Worm (Caenorhabditis elegans) whole organism, L3 larva: ENCODE results near the gene aat-6.
"Not testable (repeated sequence)": the region's sequence is repeated elsewhere in the genome, so short reads cannot be mapped to it uniquely, and the experiment has no call there.

Experiments used
- R02D3.7 ChIP-seq: fragments of 150-350 bp; optimal IDR thresholded peaks from 2 replicates; lab custom pipeline; 2014; ENCODE audit warnings: missing biosample characterization, missing genetic modification characterization
- aly-2 ChIP-seq: fragments of 150-350 bp; optimal IDR thresholded peaks from 2 replicates; lab custom pipeline; 2014; ENCODE audit warnings: missing biosample characterization, missing genetic modification characterization
- ama-1 ChIP-seq: fragments of 150-350 bp; optimal IDR thresholded peaks from 2 replicates; lab custom pipeline; 2018
- ceh-16 ChIP-seq: sonication (generic microtip); optimal IDR thresholded peaks from 2 replicates; lab custom pipeline; 2017; ENCODE audit warnings: missing biosample characterization, missing genetic modification characterization
- ceh-28 ChIP-seq: fragments of 150-350 bp; optimal IDR thresholded peaks from 2 replicates; lab custom pipeline; 2014; ENCODE audit warnings: missing biosample characterization, missing genetic modification reagents, missing genetic modification characterization
- ceh-82 ChIP-seq: fragments of 150-350 bp; optimal IDR thresholded peaks from 2 replicates; lab custom pipeline; 2014; ENCODE audit warnings: missing biosample characterization, missing genetic modification characterization
- ceh-9 ChIP-seq: sonication (generic microtip); optimal IDR thresholded peaks from 2 replicates; lab custom pipeline; 2018; ENCODE audit warnings: missing biosample characterization, missing genetic modification characterization
- egl-5 ChIP-seq: fragments of 150-350 bp; optimal IDR thresholded peaks from 2 replicates; lab custom pipeline; 2017; ENCODE audit warnings: missing biosample characterization, missing genetic modification reagents, missing genetic modification characterization, inconsistent platforms
- elt-1 ChIP-seq: fragments of 150-350 bp; optimal IDR thresholded peaks from 2 replicates; lab custom pipeline; 2014; ENCODE audit warnings: missing biosample characterization, missing genetic modification characterization
- elt-2 ChIP-seq: sonication (generic microtip); optimal IDR thresholded peaks from 2 replicates; lab custom pipeline; 2016; ENCODE audit warnings: missing genetic modification reagents, mild to moderate bottlenecking, missing genetic modification characterization, missing compliant biosample characterization
- elt-3 ChIP-seq, 3 experiments: fragments of 150-350 bp in 1 of 3; sonication (generic microtip) in 2 of 3; optimal IDR thresholded peaks; 2 replicates in 2 of 3; 4 replicates in 1 of 3; lab custom pipeline; 2014 to 2017; ENCODE audit warnings: missing biosample characterization in 3 of 3, missing genetic modification characterization in 3 of 3
- eor-1 ChIP-seq, 2 experiments: fragments of 150-350 bp; optimal IDR thresholded peaks; 2 replicates each; lab custom pipeline; 2014 to 2018; ENCODE audit warnings: missing biosample characterization in 2 of 2, missing genetic modification characterization in 2 of 2
- fkh-10 ChIP-seq: sonication (generic microtip); optimal IDR thresholded peaks from 2 replicates; lab custom pipeline; 2017; ENCODE audit warnings: missing biosample characterization, missing genetic modification reagents, missing genetic modification characterization
- fkh-2 ChIP-seq: fragments of 150-350 bp; optimal IDR thresholded peaks from 2 replicates; lab custom pipeline; 2014; ENCODE audit warnings: missing biosample characterization, missing genetic modification reagents, missing genetic modification characterization
- hmg-11 ChIP-seq: sonication (generic microtip); optimal IDR thresholded peaks from 2 replicates; lab custom pipeline; 2016; ENCODE audit warnings: missing genetic modification characterization, missing compliant biosample characterization
- jun-1 ChIP-seq: fragments of 150-350 bp; optimal IDR thresholded peaks from 2 replicates; lab custom pipeline; 2014; ENCODE audit warnings: missing biosample characterization, missing genetic modification reagents, missing genetic modification characterization
- lin-15B ChIP-seq: fragments of 150-350 bp; optimal IDR thresholded peaks from 2 replicates; lab custom pipeline; 2014; ENCODE audit warnings: missing biosample characterization, missing genetic modification characterization
- lin-39 ChIP-seq: fragments of 150-350 bp; optimal IDR thresholded peaks from 2 replicates; lab custom pipeline; 2018; ENCODE audit warnings: missing biosample characterization, missing genetic modification reagents, missing genetic modification characterization
- mdl-1 ChIP-seq: fragments of 150-350 bp; optimal IDR thresholded peaks from 2 replicates; lab custom pipeline; 2014; ENCODE audit warnings: missing biosample characterization, missing genetic modification characterization
- mml-1 ChIP-seq: fragments of 150-350 bp; sonication (generic microtip); optimal IDR thresholded peaks from 3 replicates; lab custom pipeline; 2014; ENCODE audit warnings: missing biosample characterization, missing genetic modification characterization
- nfya-1 ChIP-seq: sonication (generic microtip); optimal IDR thresholded peaks from 2 replicates; lab custom pipeline; 2017; ENCODE audit warnings: missing genetic modification characterization, mild to moderate bottlenecking, missing compliant biosample characterization, antibody characterized with exemption, moderate library complexity; ENCODE audit not compliant: insufficient read depth
- nhr-11 ChIP-seq: fragments of 150-350 bp; optimal IDR thresholded peaks from 2 replicates; lab custom pipeline; 2014; ENCODE audit warnings: missing biosample characterization, missing genetic modification characterization
- nhr-12 ChIP-seq: fragments of 150-350 bp; optimal IDR thresholded peaks from 2 replicates; lab custom pipeline; 2014; ENCODE audit warnings: missing biosample characterization, missing genetic modification characterization
- nhr-25 ChIP-seq: sonication (generic microtip); optimal IDR thresholded peaks from 2 replicates; lab custom pipeline; 2017; ENCODE audit warnings: missing biosample characterization, missing genetic modification characterization
- nhr-76 ChIP-seq: fragments of 150-350 bp; sonication (generic microtip); optimal IDR thresholded peaks from 5 replicates; lab custom pipeline; 2014; ENCODE audit warnings: missing biosample characterization, missing genetic modification characterization
- nhr-77 ChIP-seq: fragments of 150-350 bp; optimal IDR thresholded peaks from 2 replicates; lab custom pipeline; 2014; ENCODE audit warnings: missing biosample characterization, missing genetic modification characterization
- pqm-1 ChIP-seq: fragments of 150-350 bp; optimal IDR thresholded peaks from 2 replicates; lab custom pipeline; 2017; ENCODE audit warnings: missing biosample characterization, missing genetic modification characterization, inconsistent platforms
- sea-2 ChIP-seq: fragments of 150-350 bp; sonication (generic microtip); optimal IDR thresholded peaks from 4 replicates; lab custom pipeline; 2014; ENCODE audit warnings: missing biosample characterization, missing genetic modification reagents, missing genetic modification characterization
- skn-1 ChIP-seq: fragments of 150-350 bp; optimal IDR thresholded peaks from 2 replicates; lab custom pipeline; 2014; ENCODE audit warnings: missing biosample characterization, missing genetic modification characterization
- snpc-4 ChIP-seq: fragments of 150-350 bp; optimal IDR thresholded peaks from 2 replicates; lab custom pipeline; 2014; ENCODE audit warnings: missing biosample characterization, missing genetic modification characterization
- tbx-2 ChIP-seq: sonication (generic microtip); optimal IDR thresholded peaks from 2 replicates; lab custom pipeline; 2016; ENCODE audit warnings: mild to moderate bottlenecking, missing genetic modification characterization, missing compliant biosample characterization
- unc-39 ChIP-seq: sonication (generic microtip); optimal IDR thresholded peaks from 4 replicates; lab custom pipeline; 2017; ENCODE audit warnings: missing biosample characterization, missing genetic modification characterization
- unc-62 ChIP-seq: fragments of 150-350 bp; sonication (generic microtip); optimal IDR thresholded peaks from 4 replicates; lab custom pipeline; 2014; ENCODE audit warnings: missing biosample characterization, missing genetic modification reagents, missing genetic modification characterization
- ztf-11 ChIP-seq: fragments of 150-350 bp; optimal IDR thresholded peaks from 2 replicates; lab custom pipeline; 2014; ENCODE audit warnings: missing biosample characterization, missing genetic modification characterization

The aat-6 gene

ce11 chrV:11486680-11487079, 16.2 kb upstream of the aat-6 start, which contains the start of gene T11F9.10:
Gene T11F9.10, plus strand, starts transcription at chrV:11486980.
- TF ChIP-seq aly-2 (tag; lab: Kevin White, UChicago) (no peak), mdl-1 (tag; lab: Kevin White, UChicago) (no peak), ama-1 (lab: Kevin White, UChicago) (no peak)

DNA sequence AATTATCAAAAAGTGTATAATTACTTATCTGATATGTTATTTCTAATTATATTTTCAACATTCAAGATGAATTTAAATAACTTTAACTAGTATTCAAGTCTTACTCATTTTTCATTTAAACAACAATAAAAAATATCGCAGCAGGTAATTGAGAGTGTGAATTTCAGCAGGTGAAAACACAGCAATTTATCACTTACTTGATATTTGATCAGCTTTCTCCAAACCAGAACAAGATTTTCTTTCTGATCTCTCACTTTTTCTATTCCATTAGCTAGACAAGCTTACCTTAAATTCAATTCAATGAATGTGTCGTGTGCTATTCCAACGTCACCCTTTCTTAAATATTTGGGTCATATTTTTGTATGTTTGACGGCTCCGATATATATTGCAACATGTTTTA, 15.1 kb upstream of the aat-6 start, which contains the start of gene srh-1:
Gene srh-1 (plus strand): TSS at position 301 of the 400 bp plus-strand sequence.
- TF ChIP-seq R02D3.7 (no peak), sea-2 (GFP tag; lab: Kevin White, UChicago) (no peak), ceh-28 (tag; lab: Kevin White, UChicago) (no peak), nhr-76 (tag; lab: Kevin White, UChicago) (no peak), ceh-82 (tag; lab: Kevin White, UChicago) (no peak), nhr-25 (tag; lab: Kevin White, UChicago) (no peak), nhr-11 (tag; lab: Kevin White, UChicago) (no peak), nhr-77 (tag; lab: Kevin White, UChicago) (no peak), skn-1 (tag; lab: Kevin White, UChicago) (no peak), tbx-2 (no peak), mml-1 (tag; lab: Kevin White, UChicago) (no peak), nfya-1 (tag; lab: Kevin White, UChicago) (no peak), elt-2 (tag; lab: Kevin White, UChicago) (no peak), lin-39 (no peak), elt-1 (no peak)

DNA sequence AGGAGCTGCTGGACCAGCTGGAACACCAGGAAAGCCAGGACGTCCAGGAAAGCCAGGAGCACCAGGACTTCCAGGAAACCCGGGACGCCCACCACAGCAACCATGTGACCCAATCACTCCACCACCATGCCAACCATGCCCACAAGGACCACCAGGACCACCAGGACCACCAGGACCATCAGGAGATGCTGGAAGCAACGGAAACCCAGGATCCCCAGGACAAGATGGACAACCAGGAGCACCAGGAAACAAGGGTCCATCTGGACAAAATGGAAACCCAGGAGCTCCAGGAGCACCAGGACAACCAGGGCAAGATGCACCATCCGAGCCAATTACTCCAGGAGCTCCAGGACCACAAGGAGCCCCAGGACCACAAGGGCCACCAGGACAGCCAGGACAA, 13.9 kb upstream of the aat-6 start:
- no peak for TF ChIP-seq nhr-12 (tag; lab: Kevin White, UChicago)
- no peak for TF ChIP-seq hmg-11 (tag; lab: Kevin White, UChicago)
- TF ChIP-seq elt-3 (tag; optimal IDR thresholded peaks at IDR 0.05; lab: Kevin White, UChicago) = no peak
- no peak for TF ChIP-seq snpc-4 (tag; lab: Kevin White, UChicago)
- TF ChIP-seq lin-15B (tag; lab: Kevin White, UChicago) = no peak
- TF ChIP-seq R02D3.7 = no peak

DNA sequence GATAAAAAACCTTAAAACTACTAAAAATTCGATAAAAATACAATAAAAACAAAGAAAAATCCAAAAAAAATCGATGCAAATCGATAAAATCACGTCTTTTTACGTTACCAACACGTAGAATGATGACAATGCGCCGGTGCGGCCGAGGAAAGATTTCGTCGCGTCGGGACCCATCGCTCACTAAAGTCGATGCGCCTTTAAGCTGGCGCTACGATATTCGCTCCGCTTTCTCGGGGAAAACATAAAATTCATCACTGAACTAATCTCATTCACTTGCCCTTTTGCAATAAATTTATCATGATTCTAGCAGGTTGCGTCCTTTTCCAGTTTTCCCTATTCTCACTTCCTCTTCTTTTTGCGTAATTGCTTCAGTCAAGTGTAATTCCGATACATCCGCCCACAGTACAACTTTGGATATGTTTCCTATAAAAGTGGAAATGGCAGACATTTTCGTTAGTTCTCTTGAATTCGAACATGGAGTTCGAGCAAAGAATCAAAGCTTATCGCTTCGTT, 13.2 kb upstream of the aat-6 start, which contains the start of gene col-157:
Gene col-157 (plus strand): TSS at position 463 of the 513 bp plus-strand sequence.
- TF ChIP-seq nhr-25 (tag; lab: Kevin White, UChicago); fkh-2; aly-2 (tag; lab: Kevin White, UChicago): not testable (repeated sequence)
- TF ChIP-seq, all 47 proteins: peak for 0; not testable (repeated sequence) for 47

DNA sequence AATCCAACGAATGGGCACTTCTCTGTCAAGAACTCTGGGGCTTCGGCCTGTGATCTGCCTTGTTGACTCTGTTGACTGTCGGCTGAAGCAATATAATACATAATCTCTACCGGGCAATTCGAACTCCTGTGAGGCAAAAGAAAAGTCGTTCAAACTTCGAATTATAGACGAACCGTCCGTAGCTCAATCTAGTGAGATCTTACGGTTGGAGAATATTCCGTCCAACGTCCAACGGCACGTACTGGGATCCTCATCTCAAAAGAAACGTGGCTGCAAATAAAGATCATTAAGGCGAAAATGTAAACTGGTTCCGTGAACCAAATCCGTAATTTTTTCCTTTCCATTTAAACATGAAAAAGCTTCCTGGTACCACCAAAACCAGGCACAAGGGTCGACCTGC, 10.3 kb upstream of the aat-6 start, which contains the start of gene T11F9.14:
Gene T11F9.14 (minus strand): TSS at position 101 of the 400 bp plus-strand sequence.
- TF ChIP-seq jun-1, ceh-16, aly-2 (tag; lab: Kevin White, UChicago): not testable (repeated sequence)

- TF ChIP-seq nhr-77 (tag; lab: Kevin White, UChicago) = no peak
- TF ChIP-seq elt-3 (tag; optimal IDR thresholded peaks at IDR 0.05; lab: Kevin White, UChicago) = no peak
- TF ChIP-seq elt-2 (tag; lab: Kevin White, UChicago) = no peak
- no peak for TF ChIP-seq R02D3.7
- TF ChIP-seq eor-1 (tag; optimal IDR thresholded peaks at IDR 0.05; lab: Kevin White, UChicago) = no peak
- no peak for TF ChIP-seq nhr-12 (tag; lab: Kevin White, UChicago)
- no peak for TF ChIP-seq ceh-82 (tag; lab: Kevin White, UChicago)
- TF ChIP-seq ama-1 (lab: Kevin White, UChicago) = no peak
- no peak for TF ChIP-seq pqm-1 (tag; lab: Kevin White, UChicago)
- no peak for TF ChIP-seq fkh-10 (GFP tag; lab: Kevin White, UChicago)
- TF ChIP-seq snpc-4 (tag; lab: Kevin White, UChicago) = no peak
- no peak for TF ChIP-seq ceh-9 (tag; lab: Kevin White, UChicago)
- TF ChIP-seq ztf-11 = no peak
- TF ChIP-seq skn-1 (tag; lab: Kevin White, UChicago) = no peak
- no peak for TF ChIP-seq lin-39
- TF ChIP-seq egl-5 (tag; lab: Kevin White, UChicago) = no peak
- no peak for TF ChIP-seq nhr-11 (tag; lab: Kevin White, UChicago)
- TF ChIP-seq unc-62 (GFP tag; lab: Kevin White, UChicago) = no peak
- TF ChIP-seq unc-39 (tag; lab: Kevin White, UChicago) = no peak
These were observed 8.9 kb upstream of the aat-6 start, which contains the start of gene T11F9.22 for ce11 chrV:11479406-11479805. Gene T11F9.22, plus strand, starts transcription at chrV:11479706.
